Worm (Caenorhabditis elegans): ENCODE results near the gene ent-2.

The ent-2 gene

ce11 chrX:15633964-15634363 lies 33.1 kb downstream of the ent-2 start:
- peak in 1 of 2 experiments; percentile 2 for TF ChIP-seq mdl-1 (tag; optimal IDR thresholded peaks at IDR 0.05)
- TF ChIP-seq unc-55 (GFP tag; optimal IDR thresholded peaks at IDR 0.05) = peak; percentile 53
- peak; percentile 47 for TF ChIP-seq C34F6.9 (tag; optimal IDR thresholded peaks at IDR 0.05)
- peak; percentile 70 for TF ChIP-seq zag-1 (tag; optimal IDR thresholded peaks at IDR 0.05)
- peak in 1 of 2 experiments; percentile 31 for TF ChIP-seq lsy-2 (tag; optimal IDR thresholded peaks at IDR 0.05)
- TF ChIP-seq sma-9 (GFP tag; optimal IDR thresholded peaks at IDR 0.05) = peak; percentile 22
- TF ChIP-seq sma-9 (tag; optimal IDR thresholded peaks at IDR 0.05) = no peak
- TF ChIP-seq F13H6.1 (tag; optimal IDR thresholded peaks at IDR 0.05) = peak; percentile 37
- TF ChIP-seq alr-1 (tag; optimal IDR thresholded peaks at IDR 0.05) = no peak
- TF ChIP-seq peb-1 (tag; optimal IDR thresholded peaks at IDR 0.05) = no peak
- TF ChIP-seq nhr-129 (tag; optimal IDR thresholded peaks at IDR 0.05) = peak; percentile 21
- TF ChIP-seq nhr-12 (tag; optimal IDR thresholded peaks at IDR 0.05) = no peak

DNA sequence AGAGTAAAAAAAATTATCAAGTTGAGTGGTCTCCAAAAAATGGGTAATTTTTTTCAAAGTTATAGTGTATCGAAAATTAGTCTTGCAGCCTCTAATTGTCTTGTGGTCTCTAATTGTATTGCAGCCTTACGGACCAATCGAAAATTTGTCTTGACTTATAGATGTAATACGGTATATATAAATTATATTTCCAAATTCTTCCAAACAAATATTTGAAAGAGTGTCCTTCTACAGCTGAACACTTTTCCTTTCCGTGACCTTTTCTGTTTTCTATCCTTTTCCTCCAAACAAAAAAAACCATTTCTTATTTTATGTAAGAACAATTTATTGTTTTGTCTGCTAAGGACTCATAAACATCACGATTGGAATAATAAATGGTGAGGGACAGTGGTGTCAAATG lies 39.7 kb downstream of the ent-2 start, which contains the start of gene K09E9.7:
Gene K09E9.7 (plus strand): TSS at position 301 of the 400 bp plus-strand sequence.
- TF ChIP-seq zag-1 (tag; optimal IDR thresholded peaks at IDR 0.05) (no peak), nhr-11 (tag; optimal IDR thresholded peaks at IDR 0.05) (no peak), R02D3.7 (tag; optimal IDR thresholded peaks at IDR 0.05) (no peak), unc-55 (GFP tag; optimal IDR thresholded peaks at IDR 0.05) (no peak), ceh-82 (tag; optimal IDR thresholded peaks at IDR 0.05) (no peak), mab-5 (tag; optimal IDR thresholded peaks at IDR 0.05) (no peak), nhr-23 (tag; optimal IDR thresholded peaks at IDR 0.05) (no peak), ztf-11 (tag; optimal IDR thresholded peaks at IDR 0.05) (no peak)

- no peak for TF ChIP-seq zag-1 (tag; optimal IDR thresholded peaks at IDR 0.05)
- no peak for TF ChIP-seq mbf-1 (tag; optimal IDR thresholded peaks at IDR 0.05)
- no peak for TF ChIP-seq sma-3 (GFP tag; optimal IDR thresholded peaks at IDR 0.05)
Observed at ce11 chrX:15641380-15641779, 40.5 kb downstream of the ent-2 start.

DNA sequence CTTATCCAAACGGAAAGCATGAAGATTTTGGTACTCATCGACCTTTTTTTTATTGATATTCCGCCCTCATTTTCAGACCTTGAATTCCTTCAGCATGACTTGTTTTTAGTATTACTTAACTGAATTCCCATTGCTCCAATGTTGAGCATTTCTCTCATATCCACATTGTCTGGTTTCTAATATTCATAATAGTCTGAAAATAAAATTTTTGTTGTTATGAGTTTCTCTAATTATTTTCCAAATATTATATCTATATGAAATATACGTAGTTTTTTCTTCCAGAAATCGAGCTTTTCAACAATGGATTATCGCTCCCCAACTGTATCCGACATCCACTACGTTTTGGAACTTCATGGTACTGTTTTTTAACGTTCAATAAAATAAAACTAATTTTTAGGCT lies 41.8 kb downstream of the ent-2 start, which contains the start of gene H08J19.1:
Gene H08J19.1 (plus strand): TSS at position 301 of the 400 bp plus-strand sequence.
- TF ChIP-seq lin-13 (GFP tag; optimal IDR thresholded peaks at IDR 0.05) (no peak), sma-9 (GFP tag; optimal IDR thresholded peaks at IDR 0.05) (no peak), sma-9 (tag; optimal IDR thresholded peaks at IDR 0.05) (no peak), egl-27 (tag; optimal IDR thresholded peaks at IDR 0.05) (no peak), fos-1 (tag; optimal IDR thresholded peaks at IDR 0.05) (no peak), snpc-4 (tag; optimal IDR thresholded peaks at IDR 0.05) (no peak), elt-3 (tag; optimal IDR thresholded peaks at IDR 0.05) (no peak), nhr-23 (tag; optimal IDR thresholded peaks at IDR 0.05) (no peak), ztf-11 (tag; optimal IDR thresholded peaks at IDR 0.05) (no peak), dmd-4 (tag; optimal IDR thresholded peaks at IDR 0.05) (no peak), ceh-16 (tag; optimal IDR thresholded peaks at IDR 0.05) (no peak)

- TF ChIP-seq C34F6.9 (tag; optimal IDR thresholded peaks at IDR 0.05) (peak; percentile 35), unc-55 (GFP tag; optimal IDR thresholded peaks at IDR 0.05) (peak; percentile 45), snpc-4 (tag; optimal IDR thresholded peaks at IDR 0.05) (no peak), sma-9 (GFP tag; optimal IDR thresholded peaks at IDR 0.05) (peak; percentile 1), sma-9 (tag; optimal IDR thresholded peaks at IDR 0.05) (no peak), lin-13 (GFP tag; optimal IDR thresholded peaks at IDR 0.05) (no peak), lsy-2 (tag; optimal IDR thresholded peaks at IDR 0.05) (peak in 1 of 2 experiments; percentile 11), nhr-237 (tag; optimal IDR thresholded peaks at IDR 0.05) (no peak), crh-2 (tag; optimal IDR thresholded peaks at IDR 0.05) (no peak)
Observed at ce11 chrX:15647276-15647675, 46.4 kb downstream of the ent-2 start, which contains the start of gene F59D12.5. Gene F59D12.5 (minus strand): TSS chrX:15647369.

DNA sequence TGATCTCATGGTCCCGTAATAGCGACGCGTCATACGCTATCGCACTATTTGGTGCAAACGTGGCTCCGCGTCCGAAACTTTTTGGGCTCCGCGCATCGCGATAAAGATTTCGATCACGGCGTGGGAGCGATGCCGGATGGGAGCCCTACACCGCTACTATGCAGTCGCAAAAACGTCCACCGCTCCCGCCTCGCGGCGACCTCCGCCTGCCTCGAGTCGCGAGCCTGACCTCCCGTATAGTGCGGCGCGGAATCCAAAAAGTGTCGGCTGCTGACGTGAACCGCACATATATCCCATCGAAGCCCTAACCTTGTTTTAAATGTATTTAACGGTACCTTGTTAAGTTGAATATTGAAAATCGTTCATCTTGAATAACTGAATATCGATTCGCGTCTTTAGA lies 49.6 kb downstream of the ent-2 start:
- TF ChIP-seq fos-1 (tag; optimal IDR thresholded peaks at IDR 0.05) (no peak), ZK546.5 (tag; optimal IDR thresholded peaks at IDR 0.05) (no peak), snpc-4 (tag; optimal IDR thresholded peaks at IDR 0.05) (peak; percentile 1), elt-1 (tag; optimal IDR thresholded peaks at IDR 0.05) (no peak), skn-1 (tag; optimal IDR thresholded peaks at IDR 0.05) (no peak)
